Worm (Caenorhabditis elegans) whole organism, mixed stage, embryonic: ENCODE results near the gene vha-19.

ENCODE experiments used
- bed-3 ChIP-seq: fragments of 200-800 bp; sonication (Bioruptor generic); optimal IDR thresholded peaks from 3 replicates; lab custom pipeline; 2018; ENCODE audit warnings: mild to moderate bottlenecking, missing genetic modification characterization, moderate library complexity, missing compliant biosample characterization
- blmp-1 ChIP-seq: fragments of 150-350 bp; optimal IDR thresholded peaks from 2 replicates; lab custom pipeline; 2014; ENCODE audit warnings: missing biosample characterization, missing genetic modification characterization
- lin-13 ChIP-seq: fragments of 150-350 bp; optimal IDR thresholded peaks from 2 replicates; lab custom pipeline; 2014; ENCODE audit warnings: missing biosample characterization, missing genetic modification characterization
- lin-32 ChIP-seq: fragments of 200-800 bp; sonication (Bioruptor generic); optimal IDR thresholded peaks from 2 replicates; lab custom pipeline; 2018; ENCODE audit warnings: mild to moderate bottlenecking, missing genetic modification characterization, missing compliant biosample characterization
- mab-5 ChIP-seq: fragments of 150-350 bp; optimal IDR thresholded peaks from 2 replicates; lab custom pipeline; 2014; ENCODE audit warnings: missing biosample characterization, missing genetic modification characterization
- mep-1 ChIP-seq: fragments of 150-350 bp; optimal IDR thresholded peaks from 2 replicates; lab custom pipeline; 2017; ENCODE audit warnings: missing biosample characterization, missing genetic modification reagents, missing genetic modification characterization, inconsistent platforms
- nhr-12 ChIP-seq: fragments of 150-350 bp; optimal IDR thresholded peaks from 2 replicates; lab custom pipeline; 2014; ENCODE audit warnings: missing biosample characterization, missing genetic modification characterization
- nhr-28 ChIP-seq: fragments of 150-350 bp; optimal IDR thresholded peaks from 2 replicates; lab custom pipeline; 2014; ENCODE audit warnings: missing biosample characterization, missing genetic modification characterization
- snpc-4 ChIP-seq: fragments of 150-350 bp; optimal IDR thresholded peaks from 2 replicates; lab custom pipeline; 2014; ENCODE audit warnings: missing biosample characterization, missing genetic modification characterization
- unc-39 ChIP-seq: fragments of 150-350 bp; optimal IDR thresholded peaks from 2 replicates; lab custom pipeline; 2014; ENCODE audit warnings: missing biosample characterization, missing genetic modification characterization
- unc-62 ChIP-seq: fragments of 150-350 bp; optimal IDR thresholded peaks from 2 replicates; lab custom pipeline; 2014; ENCODE audit warnings: missing biosample characterization, missing genetic modification reagents, missing genetic modification characterization
- ztf-11 ChIP-seq: fragments of 150-350 bp; optimal IDR thresholded peaks from 2 replicates; lab custom pipeline; 2014; ENCODE audit warnings: missing biosample characterization, missing genetic modification characterization

DNA sequence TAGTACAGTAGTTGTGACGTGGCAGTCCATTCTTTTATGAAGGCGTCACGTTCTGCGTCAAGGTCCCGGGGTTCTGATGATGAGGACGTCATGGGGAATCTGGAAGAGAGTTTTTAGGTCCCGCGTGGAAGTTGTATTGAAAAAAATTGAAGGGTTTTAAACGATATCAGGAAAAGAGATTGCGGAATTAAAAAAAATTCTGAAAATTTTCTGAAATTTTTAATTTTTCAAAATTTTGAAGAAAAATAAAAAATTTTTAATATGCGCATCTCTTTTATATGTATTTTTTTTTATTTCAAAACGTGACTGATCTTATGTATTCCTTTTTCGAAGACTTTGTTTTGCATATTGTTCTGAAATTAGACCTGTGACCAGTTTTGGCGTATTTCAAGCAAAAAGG lies 53.5 kb downstream of the vha-19 start, which contains the start of gene C04C3.6:
- TF ChIP-seq unc-39 (no peak), bed-3 (GFP tag; lab: Kevin White, UChicago) (no peak), mab-5 (no peak), blmp-1 (tag; lab: Kevin White, UChicago) (no peak), snpc-4 (no peak), mep-1 (tag; lab: Kevin White, UChicago) (no peak), nhr-28 (tag; lab: Kevin White, UChicago) (no peak), unc-62 (GFP tag; lab: Kevin White, UChicago) (no peak), ztf-11 (tag; lab: Kevin White, UChicago) (no peak), lin-32 (no peak), lin-13 (tag; lab: Kevin White, UChicago) (no peak), nhr-12 (no peak)
